Worm (Caenorhabditis elegans): ENCODE data around the gene W08F4.3.

Gene W08F4.3

DNA sequence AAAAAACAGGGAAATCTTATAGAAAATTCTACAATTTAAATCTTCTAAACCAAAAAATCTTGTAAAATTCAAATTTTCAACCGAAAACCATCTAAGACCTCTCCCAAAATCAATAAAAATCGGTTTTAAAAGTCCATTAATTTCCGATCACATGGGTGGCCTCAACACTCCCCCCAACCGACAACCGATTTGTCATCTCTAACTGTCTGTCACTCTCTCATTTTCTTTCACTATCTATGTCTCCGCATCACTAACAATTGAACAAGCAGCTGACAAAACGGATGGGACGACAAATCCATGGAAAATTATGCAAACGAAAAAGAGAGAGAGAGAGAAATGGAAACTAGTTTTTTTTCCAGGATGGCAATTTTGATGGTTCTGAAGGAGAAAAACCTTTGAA is 22.6 kb downstream of the W08F4.3 start (continued):
- TF ChIP-seq unc-130 (GFP tag; optimal IDR thresholded peaks at IDR 0.05): no peak
- no peak for TF ChIP-seq madf-5 (GFP tag; IDR thresholded peaks at IDR 0.05)
- TF ChIP-seq zfp-2 (tag; optimal IDR thresholded peaks at IDR 0.05): no peak
- no peak for TF ChIP-seq fkh-10 (GFP tag; optimal IDR thresholded peaks at IDR 0.05)
- no peak for TF ChIP-seq snpc-4 (tag; optimal IDR thresholded peaks at IDR 0.05)
- TF ChIP-seq ceh-44 (GFP tag; IDR thresholded peaks at IDR 0.05): no peak
- TF ChIP-seq duxl-1 (tag; optimal IDR thresholded peaks at IDR 0.05; ENCODE audit: poor library complexity): no peak
- TF ChIP-seq lin-39 (tag; optimal IDR thresholded peaks at IDR 0.05): no peak
- TF ChIP-seq rbr-2 (tag; optimal IDR thresholded peaks at IDR 0.05): no peak
- TF ChIP-seq pqm-1 (tag; optimal IDR thresholded peaks at IDR 0.05): no peak
- TF ChIP-seq lin-15B (tag; optimal IDR thresholded peaks at IDR 0.05): no peak
- peak in 1 of 2 experiments; percentile 68 for TF ChIP-seq lsy-2 (tag; optimal IDR thresholded peaks at IDR 0.05)
- TF ChIP-seq arid-1 (GFP tag; conservative IDR thresholded peaks at IDR 0.05): no peak
- no peak for TF ChIP-seq mxl-3 (GFP tag; optimal IDR thresholded peaks at IDR 0.05)
- peak in 1 of 2 experiments; percentile 80 for TF ChIP-seq mdl-1 (tag; optimal IDR thresholded peaks at IDR 0.05)
- peak; percentile 45 for TF ChIP-seq dve-1 (tag; optimal IDR thresholded peaks at IDR 0.05; ENCODE audit: insufficient read depth)
- TF ChIP-seq unc-62 (GFP tag; optimal IDR thresholded peaks at IDR 0.05 in 1 of 2): peak in 1 of 2 experiments; percentile 96
- no peak for TF ChIP-seq unc-62 (tag; optimal IDR thresholded peaks at IDR 0.05)
- peak; percentile 94 for TF ChIP-seq hlh-30 (tag; optimal IDR thresholded peaks at IDR 0.05; ENCODE audit: insufficient read depth)
- no peak for TF ChIP-seq dmd-8 (GFP tag; IDR thresholded peaks at IDR 0.05)
- no peak for TF ChIP-seq daf-8 (GFP tag; IDR thresholded peaks at IDR 0.05)
- no peak for TF ChIP-seq hif-1 (tag; optimal IDR thresholded peaks at IDR 0.05)
- no peak for TF ChIP-seq Y5F2A.4 (GFP tag; optimal IDR thresholded peaks at IDR 0.05)
- TF ChIP-seq ces-1 (GFP tag; optimal IDR thresholded peaks at IDR 0.05): no peak
- no peak for TF ChIP-seq mxl-2 (GFP tag; conservative IDR thresholded peaks at IDR 0.05)
- no peak for TF ChIP-seq cey-2 (tag; optimal IDR thresholded peaks at IDR 0.05; ENCODE audit: borderline replicate concordance, insufficient read depth)
- TF ChIP-seq ceh-28 (tag; optimal IDR thresholded peaks at IDR 0.05): no peak
- TF ChIP-seq dmd-6 (GFP tag; IDR thresholded peaks at IDR 0.05): no peak
- TF ChIP-seq zag-1 (tag; optimal IDR thresholded peaks at IDR 0.05): no peak
- no peak for TF ChIP-seq jun-1 (tag; optimal IDR thresholded peaks at IDR 0.05)
- TF ChIP-seq nhr-10 (tag; optimal IDR thresholded peaks at IDR 0.05): no peak
- TF ChIP-seq ctbp-1 (GFP tag; IDR thresholded peaks at IDR 0.05): no peak
- peak; percentile 72 for TF ChIP-seq mep-1 (tag; optimal IDR thresholded peaks at IDR 0.05)
- no peak for TF ChIP-seq ZK337.2 (GFP tag; IDR thresholded peaks at IDR 0.05)
- no peak for TF ChIP-seq ceh-62 (tag; optimal IDR thresholded peaks at IDR 0.05)
- TF ChIP-seq sdz-12 (GFP tag; optimal IDR thresholded peaks at IDR 0.05): no peak
- no peak for TF ChIP-seq lin-1 (GFP tag; IDR thresholded peaks at IDR 0.05)
- no peak for TF ChIP-seq pha-4 (GFP tag; IDR thresholded peaks at IDR 0.05)
- TF ChIP-seq pha-4 (tag; optimal IDR thresholded peaks at IDR 0.05): no peak
- no peak for TF ChIP-seq ceh-82 (tag; optimal IDR thresholded peaks at IDR 0.05)
- TF ChIP-seq unc-39 (tag; optimal IDR thresholded peaks at IDR 0.05): no peak
- TF ChIP-seq php-3 (GFP tag; IDR thresholded peaks at IDR 0.05): no peak
- TF ChIP-seq gei-8 (GFP tag; optimal IDR thresholded peaks at IDR 0.05): no peak
- TF ChIP-seq nhr-42 (GFP tag; IDR thresholded peaks at IDR 0.05): no peak
- TF ChIP-seq saeg-2 (GFP tag; IDR thresholded peaks at IDR 0.05): no peak
- TF ChIP-seq attf-4 (tag; optimal IDR thresholded peaks at IDR 0.05): no peak
- no peak for TF ChIP-seq T26A8.4 (GFP tag; IDR thresholded peaks at IDR 0.05)
- TF ChIP-seq egl-27 (tag; optimal IDR thresholded peaks at IDR 0.05): no peak
- TF ChIP-seq Y75B8A.6 (GFP tag; IDR thresholded peaks at IDR 0.05): no peak
- TF ChIP-seq nhr-6 (tag; optimal IDR thresholded peaks at IDR 0.05): no peak
- no peak for TF ChIP-seq lin-38 (GFP tag; IDR thresholded peaks at IDR 0.05)
- no peak for TF ChIP-seq ama-1 (optimal IDR thresholded peaks at IDR 0.05)
- TF ChIP-seq hmg-1.1 (GFP tag; IDR thresholded peaks at IDR 0.05): no peak
